Fruit fly (Drosophila melanogaster): ENCODE results near the gene Rsod.

The Rsod gene

DNA sequence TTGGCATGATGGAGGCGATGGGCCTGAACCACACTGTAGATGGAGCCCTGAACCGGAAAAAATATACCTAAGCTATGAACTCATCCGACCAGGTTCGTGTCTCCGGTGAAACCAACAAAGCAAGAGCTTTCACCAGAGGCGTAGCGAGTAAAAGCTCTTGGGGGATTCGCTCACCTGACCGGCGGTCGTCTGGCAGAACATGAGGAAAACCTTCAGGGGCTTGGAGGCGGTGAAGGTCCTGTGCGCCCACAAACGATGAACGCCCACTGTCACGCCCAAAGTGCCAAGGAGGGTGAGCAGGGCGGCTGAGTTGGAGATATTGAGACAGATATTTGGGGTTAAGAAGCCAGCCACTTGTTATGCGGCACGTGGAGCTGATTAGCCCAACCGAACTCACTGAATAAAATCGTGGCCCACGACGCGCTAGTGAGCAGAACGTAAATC, 24.6 kb upstream of the Rsod start (continued):
- TF ChIP-seq Eip74EF (GFP tag; optimal IDR thresholded peaks at IDR 0.05) (no peak), dysf (GFP tag; IDR thresholded peaks at IDR 0.05) (peak; percentile 68), Taf1 (GFP tag; IDR thresholded peaks at IDR 0.05) (peak; percentile 21; the same call in 1 of the 2 replicates), CG17328 (GFP tag; IDR thresholded peaks at IDR 0.05) (no peak; the same call in 1 of the 2 replicates), bab2 (GFP tag; optimal IDR thresholded peaks at IDR 0.05) (no peak), CG10321 (GFP tag; IDR thresholded peaks at IDR 0.05) (no peak), CG4617 (GFP tag; optimal IDR thresholded peaks at IDR 0.05; ENCODE audit: borderline replicate concordance) (no peak), NfI (GFP tag; optimal IDR thresholded peaks at IDR 0.05) (peak; percentile 16), org-1 (GFP tag; optimal IDR thresholded peaks at IDR 0.05) (no peak), CG16863 (GFP tag; optimal IDR thresholded peaks at IDR 0.05) (no peak), CG9797 (GFP tag; optimal IDR thresholded peaks at IDR 0.05) (no peak), Nf-YC (tag; optimal IDR thresholded peaks at IDR 0.05) (peak; percentile 53), fu2 (GFP tag; optimal IDR thresholded peaks at IDR 0.05) (peak; percentile 47), Mes4 (GFP tag; optimal IDR thresholded peaks at IDR 0.05) (no peak), Ets65A (GFP tag) (no peak), zen (tag; optimal IDR thresholded peaks at IDR 0.05) (no peak), jumu (GFP tag; optimal IDR thresholded peaks at IDR 0.05) (no peak), slbo (GFP tag; IDR thresholded peaks at IDR 0.05) (peak; percentile 83), CG7372 (GFP tag; IDR thresholded peaks at IDR 0.05) (peak; percentile 18; the same call in 1 of the 2 replicates), sens (GFP tag) (no peak), gsb-n (tag; optimal IDR thresholded peaks at IDR 0.05) (no peak), CG8290 (GFP tag; optimal IDR thresholded peaks at IDR 0.05) (no peak), CG8290 (tag; optimal IDR thresholded peaks at IDR 0.05) (peak in 1 of 2 experiments; percentile 86), chn (GFP tag; optimal IDR thresholded peaks at IDR 0.05) (no peak), dmrt99B (tag; optimal IDR thresholded peaks at IDR 0.05) (peak; percentile 2), Fer2 (tag; optimal IDR thresholded peaks at IDR 0.05) (peak; percentile 20), lbe (GFP tag; optimal IDR thresholded peaks at IDR 0.05) (no peak), Sox102F (GFP tag; optimal IDR thresholded peaks at IDR 0.05) (no peak), CG6689 (GFP tag; IDR thresholded peaks at IDR 0.05) (no peak), Oaz (GFP tag; IDR thresholded peaks at IDR 0.05) (0 out of 2 replicates have a peak, but pooled peaks have one; percentile 14), hkb (optimal IDR thresholded peaks at IDR 0.05) (no peak), hkb (GFP tag; IDR thresholded peaks at IDR 0.05) (peak; percentile 33; the same call in 1 of the 2 replicates), seq (GFP tag; IDR thresholded peaks at IDR 0.05) (peak; percentile 45; the same call in 1 of the 2 replicates), CG10654 (GFP tag; optimal IDR thresholded peaks at IDR 0.05) (no peak), ERR (GFP tag; optimal IDR thresholded peaks at IDR 0.05) (peak; percentile 11), Optix (GFP tag; IDR thresholded peaks at IDR 0.05) (no peak), gcm2 (GFP tag; optimal IDR thresholded peaks at IDR 0.05) (no peak), Meics (GFP tag; optimal IDR thresholded peaks at IDR 0.05) (peak; percentile 62), gce (GFP tag; IDR thresholded peaks at IDR 0.05) (0 out of 3 replicates have a peak, but pooled peaks have one; percentile 46), B-H1 (GFP tag; IDR thresholded peaks at IDR 0.05) (peak; percentile 40; the same call in 1 of the 3 replicates), CG1603 (tag; optimal IDR thresholded peaks at IDR 0.05) (peak; percentile 37), ken (GFP tag; IDR thresholded peaks at IDR 0.05) (peak; percentile 68; the same call in 2 of the 3 replicates), CG3838 (GFP tag; optimal IDR thresholded peaks at IDR 0.05) (no peak), CG11093 (GFP tag; IDR thresholded peaks at IDR 0.05) (0 out of 3 replicates have a peak, but pooled peaks have one; percentile 28), fd64A (GFP tag; optimal IDR thresholded peaks at IDR 0.05) (no peak), CG2129 (GFP tag; IDR thresholded peaks at IDR 0.05; ENCODE audit: partially characterized antibody) (no peak), CG4820 (GFP tag; optimal IDR thresholded peaks at IDR 0.05) (no peak), CG12236 (GFP tag; optimal IDR thresholded peaks at IDR 0.05) (no peak), ewg (GFP tag; optimal IDR thresholded peaks at IDR 0.05) (no peak), onecut (GFP tag; IDR thresholded peaks at IDR 0.05) (no peak), stwl (tag; optimal IDR thresholded peaks at IDR 0.05) (no peak), dmrt11E (tag; optimal IDR thresholded peaks at IDR 0.05) (no peak)

All from whole organism, embryonic.